Worm (Caenorhabditis elegans) whole organism, early embryonic: ENCODE data around the gene K02A6.1.

Source experiments
- ama-1 ChIP-seq: fragments of 150-350 bp; optimal IDR thresholded peaks from 2 replicates; lab custom pipeline; 2014
- ceh-13 ChIP-seq: fragments of 200-800 bp; sonication (Bioruptor generic); optimal IDR thresholded peaks from 2 replicates; lab custom pipeline; 2018; ENCODE audit warnings: mild to moderate bottlenecking, missing genetic modification characterization, missing compliant biosample characterization
- ets-7 ChIP-seq: sonication (generic microtip); optimal IDR thresholded peaks from 2 replicates; lab custom pipeline; 2016; ENCODE audit warnings: missing genotype, missing genetic modification characterization, missing compliant biosample characterization
- flt-1 ChIP-seq: fragments of 200-800 bp; sonication (Bioruptor generic); IDR thresholded peaks from 2 replicates; pipeline ENCODE4 v1.3.6; 2022; ENCODE audit warnings: missing genetic modification characterization, missing compliant biosample characterization
- hnd-1 ChIP-seq: sonication (generic microtip); optimal IDR thresholded peaks from 2 replicates; lab custom pipeline; 2016; ENCODE audit warnings: missing genetic modification characterization, missing compliant biosample characterization
- scrt-1 ChIP-seq: fragments of 200-800 bp; sonication (Bioruptor generic); IDR thresholded peaks from 2 replicates; pipeline ENCODE4 v1.3.6; 2022; ENCODE audit warnings: missing genetic modification characterization, missing compliant biosample characterization
- sea-1 ChIP-seq: fragments of 200-800 bp; sonication (Bioruptor generic); conservative IDR thresholded peaks from 2 replicates; pipeline ENCODE4 v1.3.6; 2022; ENCODE audit warnings: missing genetic modification characterization, missing compliant biosample characterization
- tbx-11 ChIP-seq: fragments of 200-800 bp; sonication (Bioruptor generic); IDR thresholded peaks from 2 replicates; pipeline ENCODE4 v1.3.6; 2022; ENCODE audit warnings: missing genetic modification characterization, missing compliant biosample characterization
- tbx-37 ChIP-seq: fragments of 200-800 bp; sonication (Bioruptor generic); conservative IDR thresholded peaks from 2 replicates; pipeline ENCODE4 v1.3.6; 2022; ENCODE audit warnings: missing genetic modification reagents, missing genetic modification characterization, missing compliant biosample characterization
- tra-4 ChIP-seq: sonication (generic microtip); optimal IDR thresholded peaks from 2 replicates; lab custom pipeline; 2017; ENCODE audit warnings: missing genetic modification characterization, missing compliant biosample characterization

- TF ChIP-seq flt-1 (GFP tag; lab: Robert Waterston, UW) = no peak
- no peak for TF ChIP-seq hnd-1 (tag; lab: Kevin White, UChicago)
- TF ChIP-seq scrt-1 (GFP tag; lab: Robert Waterston, UW) = no peak
- no peak for TF ChIP-seq ama-1 (lab: Kevin White, UChicago)
- no peak for TF ChIP-seq tra-4
- TF ChIP-seq tbx-37 (GFP tag; lab: Robert Waterston, UW) = no peak
- no peak for TF ChIP-seq tbx-11 (GFP tag; lab: Robert Waterston, UW)
- TF ChIP-seq ceh-13 (GFP tag; lab: Kevin White, UChicago) = no peak
- no peak for TF ChIP-seq sea-1 (GFP tag; lab: Robert Waterston, UW)
- TF ChIP-seq ets-7 = no peak
Observed at ce11 chrX:8224916-8225315, 5.4 kb downstream of the K02A6.1 start, which contains the start of gene K02A6.2.
